Worm (Caenorhabditis elegans): ENCODE measurements around the gene W07G1.7.
"Not testable (repeated sequence)": the region's sequence is repeated elsewhere in the genome, so short reads cannot be mapped to it uniquely, and the experiment has no call there.

DNA sequence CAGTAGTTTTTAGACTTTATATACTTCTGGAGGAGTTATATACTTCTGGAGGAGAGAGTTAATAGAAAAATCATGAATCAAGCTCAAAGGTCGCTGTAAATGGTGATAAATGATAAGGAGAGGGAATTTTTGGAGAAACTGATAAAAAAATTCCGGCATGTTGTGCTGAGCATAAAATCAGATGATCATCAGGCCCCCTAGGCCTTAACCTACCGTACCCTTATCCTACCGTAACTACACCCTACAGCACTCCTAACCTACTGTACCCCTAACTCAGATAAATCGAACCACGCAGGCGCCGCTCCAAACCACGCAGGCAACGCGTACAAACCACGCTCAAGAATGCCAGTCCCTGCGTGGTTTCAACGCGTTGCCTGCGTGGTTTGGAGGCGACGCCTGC, 33.9 kb upstream of the W07G1.7 start, which contains the start of gene F01D5.3:
- TF ChIP-seq ama-1 (optimal IDR thresholded peaks at IDR 0.05); F44E2.7 (GFP tag; IDR thresholded peaks at IDR 0.05); mep-1 (tag; optimal IDR thresholded peaks at IDR 0.05); fkh-10 (GFP tag; optimal IDR thresholded peaks at IDR 0.05); mdt-29 (GFP tag; IDR thresholded peaks at IDR 0.05); dmd-9 (GFP tag; IDR thresholded peaks at IDR 0.05); unc-130 (GFP tag; optimal IDR thresholded peaks at IDR 0.05); fos-1 (tag; optimal IDR thresholded peaks at IDR 0.05): not testable (repeated sequence)
- peak; percentile 41 for TF ChIP-seq pqm-1 (tag; optimal IDR thresholded peaks at IDR 0.05)

Measured in whole organism, L4 larva.